Worm (Caenorhabditis elegans): Measurements from ENCODE around the gene Y4C6B.4.
A peak's percentile ranks its signal among the peaks of the same experiment; 100 is the strongest.

The Y4C6B.4 gene

DNA sequence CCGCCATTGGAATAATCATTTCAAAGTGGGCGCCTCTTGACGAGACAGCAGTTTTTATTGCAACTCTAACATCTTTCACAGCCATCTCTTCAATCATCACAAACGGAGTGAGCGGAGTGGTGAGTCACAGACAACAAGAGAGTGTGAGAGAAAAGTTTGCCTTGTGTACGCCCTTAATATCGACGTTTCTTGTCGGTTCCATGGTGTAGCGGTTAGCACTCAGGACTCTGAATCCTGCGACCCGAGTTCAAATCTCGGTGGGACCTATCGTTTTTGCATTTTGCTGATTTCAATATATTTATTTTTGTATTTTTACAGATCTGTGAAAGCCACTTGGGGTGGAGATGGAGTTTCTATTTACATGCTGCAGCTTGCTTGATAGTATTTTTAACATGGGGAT, 8.3 kb downstream of the Y4C6B.4 start (continued):
- no peak for TF ChIP-seq zip-4 (GFP tag; optimal IDR thresholded peaks at IDR 0.05)
- no peak for TF ChIP-seq alr-1 (tag; optimal IDR thresholded peaks at IDR 0.05; ENCODE audit: borderline replicate concordance)
- TF ChIP-seq sox-4 (tag; optimal IDR thresholded peaks at IDR 0.05): no peak
- peak; percentile 9 to 52 (median 38) for TF ChIP-seq dpl-1 (GFP tag; optimal IDR thresholded peaks at IDR 0.05)
- TF ChIP-seq efl-3 (GFP tag; optimal IDR thresholded peaks at IDR 0.05): no peak
- peak; percentile 14 for TF ChIP-seq jun-1 (tag; optimal IDR thresholded peaks at IDR 0.05)
- peak; percentile 82 for TF ChIP-seq snu-23 (GFP tag; optimal IDR thresholded peaks at IDR 0.05)
- peak; percentile 50 for TF ChIP-seq mep-1 (tag; optimal IDR thresholded peaks at IDR 0.05)
- TF ChIP-seq fkh-4 (tag; optimal IDR thresholded peaks at IDR 0.05; ENCODE audit: borderline replicate concordance): no peak
- TF ChIP-seq nhr-20 (tag; optimal IDR thresholded peaks at IDR 0.05): peak; percentile 60
- TF ChIP-seq blmp-1 (tag; optimal IDR thresholded peaks at IDR 0.05): peak; percentile 23
- no peak for TF ChIP-seq pqm-1 (tag; optimal IDR thresholded peaks at IDR 0.05)
- TF ChIP-seq pax-3 (tag; optimal IDR thresholded peaks at IDR 0.05): peak; percentile 29
- no peak for TF ChIP-seq zag-1 (tag; optimal IDR thresholded peaks at IDR 0.05)
- no peak for TF ChIP-seq nhr-85 (tag)
- TF ChIP-seq rnt-1 (tag; optimal IDR thresholded peaks at IDR 0.05): no peak
- TF ChIP-seq ceh-82 (tag; optimal IDR thresholded peaks at IDR 0.05): peak; percentile 31 to 69 (median 57)
- no peak for TF ChIP-seq Y116A8C.19 (tag; optimal IDR thresholded peaks at IDR 0.05; ENCODE audit: borderline replicate concordance)
- peak; percentile 50 for TF ChIP-seq xbp-1 (tag; optimal IDR thresholded peaks at IDR 0.05)
- peak; percentile 70 for TF ChIP-seq nhr-90 (tag; optimal IDR thresholded peaks at IDR 0.05; ENCODE audit: poor library complexity)
- no peak for TF ChIP-seq C04F5.9 (tag; optimal IDR thresholded peaks at IDR 0.05)
- no peak for TF ChIP-seq lir-3 (tag; optimal IDR thresholded peaks at IDR 0.05; ENCODE audit: poor library complexity)
- TF ChIP-seq unc-30 (tag; optimal IDR thresholded peaks at IDR 0.05): no peak
- TF ChIP-seq aly-2 (tag; optimal IDR thresholded peaks at IDR 0.05): peak; percentile 36
- no peak for TF ChIP-seq ama-1 (optimal IDR thresholded peaks at IDR 0.05)
- peak; percentile 26 to 74 for TF ChIP-seq lsy-2 (tag; optimal IDR thresholded peaks at IDR 0.05)
- no peak for TF ChIP-seq aha-1 (tag; optimal IDR thresholded peaks at IDR 0.05)
- no peak for TF ChIP-seq mef-2 (tag; optimal IDR thresholded peaks at IDR 0.05)
- peak; percentile 11 for TF ChIP-seq unc-86 (tag; optimal IDR thresholded peaks at IDR 0.05)
- peak; percentile 75 for TF ChIP-seq lin-14 (GFP tag; optimal IDR thresholded peaks at IDR 0.05)
- no peak for TF ChIP-seq nhr-12 (tag; optimal IDR thresholded peaks at IDR 0.05)
- no peak for TF ChIP-seq sptf-1 (tag; optimal IDR thresholded peaks at IDR 0.05)
- no peak for TF ChIP-seq lin-15B (tag; optimal IDR thresholded peaks at IDR 0.05)
- no peak for TF ChIP-seq hlh-4 (tag; optimal IDR thresholded peaks at IDR 0.05)
- TF ChIP-seq mab-9 (GFP tag; IDR thresholded peaks at IDR 0.05): no peak
- TF ChIP-seq tbx-2 (tag; optimal IDR thresholded peaks at IDR 0.05): peak; percentile 50
- TF ChIP-seq nhr-237 (tag; optimal IDR thresholded peaks at IDR 0.05): peak; percentile 20
- no peak for TF ChIP-seq lin-39 (tag; optimal IDR thresholded peaks at IDR 0.05)
- no peak for TF ChIP-seq ets-5 (GFP tag; IDR thresholded peaks at IDR 0.05)
- peak; percentile 36 for TF ChIP-seq isw-1 (GFP tag; IDR thresholded peaks at IDR 0.05)
- peak; percentile 65 for TF ChIP-seq nhr-19 (GFP tag; conservative IDR thresholded peaks at IDR 0.05)
- no peak for TF ChIP-seq sup-37 (GFP tag; optimal IDR thresholded peaks at IDR 0.05)
- TF ChIP-seq irx-1 (tag; optimal IDR thresholded peaks at IDR 0.05): peak; percentile 50

- TF ChIP-seq grh-1 (GFP tag; IDR thresholded peaks at IDR 0.05): no peak
- TF ChIP-seq lin-14 (GFP tag; optimal IDR thresholded peaks at IDR 0.05): peak; percentile 69
- peak; percentile 22 for TF ChIP-seq nhr-20 (tag; optimal IDR thresholded peaks at IDR 0.05)
- TF ChIP-seq mep-1 (tag; optimal IDR thresholded peaks at IDR 0.05): peak; percentile 5
- TF ChIP-seq lin-35 (GFP tag; optimal IDR thresholded peaks at IDR 0.05): peak in 1 of 2 experiments; percentile 25
- TF ChIP-seq snu-23 (GFP tag; optimal IDR thresholded peaks at IDR 0.05): peak; percentile 10
- TF ChIP-seq efl-1 (optimal IDR thresholded peaks at IDR 0.05): no peak
- TF ChIP-seq efl-1 (GFP tag; optimal IDR thresholded peaks at IDR 0.05 in 1 of 2): peak in 1 of 2 experiments; percentile 59
- TF ChIP-seq mef-2 (tag; optimal IDR thresholded peaks at IDR 0.05): no peak
- peak; percentile 49 for TF ChIP-seq nhr-71 (tag; optimal IDR thresholded peaks at IDR 0.05)
- peak; percentile 81 for TF ChIP-seq nhr-85 (tag)
- peak; percentile 61 for TF ChIP-seq unc-86 (tag; optimal IDR thresholded peaks at IDR 0.05)
- TF ChIP-seq blmp-1 (tag; optimal IDR thresholded peaks at IDR 0.05): peak; percentile 67
- peak in 1 of 6 experiments; percentile 47 for TF ChIP-seq elt-3 (tag; optimal IDR thresholded peaks at IDR 0.05)
- TF ChIP-seq egl-27 (tag; optimal IDR thresholded peaks at IDR 0.05): no peak
- no peak for TF ChIP-seq zag-1 (tag; optimal IDR thresholded peaks at IDR 0.05)
- TF ChIP-seq lsy-2 (tag; optimal IDR thresholded peaks at IDR 0.05): peak in 1 of 2 experiments; percentile 17
- no peak for TF ChIP-seq nhr-11 (tag; optimal IDR thresholded peaks at IDR 0.05)
Observed at ce11 chrIV:5337649-5338048, 11.4 kb downstream of the Y4C6B.4 start.
